Fruit fly (Drosophila melanogaster): ENCODE data around the gene CG12025.

The CG12025 gene

dm6 chr3L:1876215-1876625 lies 11.0 kb downstream of the CG12025 start, which contains the start of gene dre4 (continued):
- peak; percentile 38 for TF ChIP-seq CG6654 (GFP tag; optimal IDR thresholded peaks at IDR 0.05)
- TF ChIP-seq CG7271 (tag; optimal IDR thresholded peaks at IDR 0.05): no peak
- TF ChIP-seq rib (GFP tag; IDR thresholded peaks at IDR 0.05): peak; percentile 76; the same call in 1 of the 2 replicates
- TF ChIP-seq Myb (GFP tag; optimal IDR thresholded peaks at IDR 0.05): peak; percentile 73
- TF ChIP-seq Abd-B (GFP tag; optimal IDR thresholded peaks at IDR 0.05): peak; percentile 49
- TF ChIP-seq p53 (GFP tag; optimal IDR thresholded peaks at IDR 0.05): peak; percentile 33
- TF ChIP-seq CG1832 (GFP tag; optimal IDR thresholded peaks at IDR 0.05): no peak
- peak; percentile 79 for TF ChIP-seq pita (GFP tag; optimal IDR thresholded peaks at IDR 0.05)
- no peak for TF ChIP-seq TFAM (GFP tag; optimal IDR thresholded peaks at IDR 0.05)
- TF ChIP-seq CG15514 (GFP tag; optimal IDR thresholded peaks at IDR 0.05): peak; percentile 90
- peak; percentile 70 for TF ChIP-seq Bgb (GFP tag; IDR thresholded peaks at IDR 0.05; ENCODE audit: partially characterized antibody)
- TF ChIP-seq stwl (tag; optimal IDR thresholded peaks at IDR 0.05): peak; percentile 88
- no peak for TF ChIP-seq CG4328 (GFP tag; optimal IDR thresholded peaks at IDR 0.05)
- TF ChIP-seq unc-4 (GFP tag; IDR thresholded peaks at IDR 0.05; ENCODE audit: partially characterized antibody): peak; percentile 48; the same call in 1 of the 2 replicates
- TF ChIP-seq CG12769 (tag; optimal IDR thresholded peaks at IDR 0.05): peak; percentile 66
- peak; percentile 24; the same call in 1 of the 2 replicates for TF ChIP-seq crol (GFP tag; IDR thresholded peaks at IDR 0.05)
- TF ChIP-seq pnt (GFP tag; optimal IDR thresholded peaks at IDR 0.05): peak; percentile 45
- peak; percentile 71 for TF ChIP-seq CG9609 (GFP tag; optimal IDR thresholded peaks at IDR 0.05)
- TF ChIP-seq Drgx (GFP tag; IDR thresholded peaks at IDR 0.05): peak; percentile 57
- TF ChIP-seq CG11247 (GFP tag; IDR thresholded peaks at IDR 0.05): peak; percentile 55
- no peak for TF ChIP-seq prd (optimal IDR thresholded peaks at IDR 0.05)
- TF ChIP-seq prd (GFP tag; IDR thresholded peaks at IDR 0.05): peak; percentile 82
- peak; percentile 30 for TF ChIP-seq CG3163 (GFP tag; optimal IDR thresholded peaks at IDR 0.05)
- peak; percentile 15; the same call in 1 of the 2 replicates for TF ChIP-seq CG43689 (GFP tag; IDR thresholded peaks at IDR 0.05)
- TF ChIP-seq ind (GFP tag; optimal IDR thresholded peaks at IDR 0.05): peak; percentile 69
- peak; percentile 88 for TF ChIP-seq ci (GFP tag; IDR thresholded peaks at IDR 0.05)
- no peak for TF ChIP-seq pfk (GFP tag; optimal IDR thresholded peaks at IDR 0.05)
- peak; percentile 37 for TF ChIP-seq CG7987 (GFP tag; optimal IDR thresholded peaks at IDR 0.05)
- TF ChIP-seq CG33213 (GFP tag; optimal IDR thresholded peaks at IDR 0.05): peak; percentile 88
- TF ChIP-seq CG30403 (GFP tag; optimal IDR thresholded peaks at IDR 0.05): peak; percentile 78
- TF ChIP-seq ro (GFP tag; IDR thresholded peaks at IDR 0.05): no peak
- TF ChIP-seq tin (GFP tag; optimal IDR thresholded peaks at IDR 0.05): peak; percentile 73
- peak; percentile 97 for TF ChIP-seq pzg (GFP tag; optimal IDR thresholded peaks at IDR 0.05)
- peak; percentile 57 for TF ChIP-seq Aef1 (GFP tag; IDR thresholded peaks at IDR 0.05)
- no peak for TF ChIP-seq vnd (GFP tag; IDR thresholded peaks at IDR 0.05; ENCODE audit: partially characterized antibody)
- TF ChIP-seq eve (GFP tag; optimal IDR thresholded peaks at IDR 0.05): no peak
- TF ChIP-seq CG11456 (GFP tag; IDR thresholded peaks at IDR 0.05): 0 out of 3 replicates have a peak, but pooled peaks have one; percentile 31
- TF ChIP-seq HHEX (GFP tag; optimal IDR thresholded peaks at IDR 0.05): peak; percentile 64
- no peak for TF ChIP-seq tio (GFP tag; optimal IDR thresholded peaks at IDR 0.05)
- TF ChIP-seq fd3F (GFP tag; optimal IDR thresholded peaks at IDR 0.05): peak; percentile 34
- TF ChIP-seq CG7556 (GFP tag; optimal IDR thresholded peaks at IDR 0.05): peak; percentile 66
- TF ChIP-seq abd-A (tag; optimal IDR thresholded peaks at IDR 0.05): no peak
- peak; percentile 37; the same call in 1 of the 2 replicates for TF ChIP-seq sna (GFP tag; IDR thresholded peaks at IDR 0.05; ENCODE audit: partially characterized antibody)
- TF ChIP-seq seq (GFP tag; IDR thresholded peaks at IDR 0.05): peak; percentile 60; the same call in 1 of the 2 replicates
- no peak for TF ChIP-seq Gsc (GFP tag; IDR thresholded peaks at IDR 0.05)
- peak; percentile 68 for TF ChIP-seq HmgD (GFP tag; optimal IDR thresholded peaks at IDR 0.05)
- peak; percentile 82 for TF ChIP-seq CG14710 (tag; optimal IDR thresholded peaks at IDR 0.05)
- TF ChIP-seq CG5245 (GFP tag; optimal IDR thresholded peaks at IDR 0.05): peak; percentile 43
- peak; percentile 16 for TF ChIP-seq Nf-YC (tag; optimal IDR thresholded peaks at IDR 0.05)
- no peak for TF ChIP-seq Sox100B (GFP tag; optimal IDR thresholded peaks at IDR 0.05)
- peak; percentile 54 for TF ChIP-seq ems (GFP tag; optimal IDR thresholded peaks at IDR 0.05)
